Fruit fly (Drosophila melanogaster) whole organism, pupa: ENCODE measurements around the gene crc.

Experiments used
- CG12605 ChIP-seq: fragments of 200-800 bp; sonication (Bioruptor generic); IDR thresholded peaks from 2 replicates; pipeline ENCODE4 v1.3.6; 2022; ENCODE audit warnings: missing biosample characterization, missing genetic modification characterization
- CG8301 ChIP-seq: fragments of 200-800 bp; sonication (Bioruptor generic); optimal IDR thresholded peaks from 2 replicates; lab custom pipeline; 2018; ENCODE audit warnings: missing biosample characterization, mild to moderate bottlenecking, missing genetic modification characterization
- CG9948 ChIP-seq: fragments of 200-800 bp; sonication (Bioruptor generic); optimal IDR thresholded peaks from 2 replicates; lab custom pipeline; 2018; ENCODE audit warnings: missing biosample characterization, mild to moderate bottlenecking, missing genetic modification characterization, moderate library complexity
- EcR ChIP-seq: fragments of 200-800 bp; sonication (Bioruptor generic); optimal IDR thresholded peaks from 3 replicates; lab custom pipeline; 2019; ENCODE audit warnings: missing biosample characterization, missing genetic modification characterization, mild to moderate bottlenecking, moderate library complexity, missing genetic modification reagents
- gl ChIP-seq: fragments of 200-800 bp; sonication (Bioruptor generic); optimal IDR thresholded peaks from 2 replicates; lab custom pipeline; 2018; ENCODE audit warnings: missing biosample characterization, mild to moderate bottlenecking, missing genetic modification characterization

DNA sequence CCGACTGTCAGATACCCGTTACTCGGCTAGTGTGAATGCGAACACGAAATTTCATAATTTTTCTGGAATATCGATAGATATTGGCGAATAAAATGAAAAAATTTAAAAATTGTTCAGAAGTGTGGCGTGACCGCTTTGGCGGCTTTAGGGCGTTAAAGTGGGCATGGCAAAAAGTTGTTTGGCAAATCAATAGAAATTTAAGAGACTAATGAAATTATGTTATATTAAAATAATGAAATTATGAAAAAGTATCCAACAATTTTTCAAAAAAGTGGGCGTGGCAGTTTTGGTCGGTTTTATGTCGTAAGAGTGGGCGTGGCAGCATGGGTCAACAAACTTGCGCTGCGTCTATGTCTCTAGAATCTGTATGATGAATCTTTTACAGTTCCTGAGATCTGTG, 8.6 kb upstream of the crc start:
- TF ChIP-seq CG9948 (tag; lab: Kevin White, UChicago) (no peak), EcR (no peak), gl (tag; lab: Kevin White, UChicago) (no peak), CG12605 (no peak), CG8301 (tag; lab: Kevin White, UChicago) (no peak)
